Fruit fly (Drosophila melanogaster): ENCODE results near the gene CG3106.

CG3106 gene

dm6 chrX:9685568-9686413 lies 23.1 kb upstream of the CG3106 start (continued):
- TF ChIP-seq rib (GFP tag; IDR thresholded peaks at IDR 0.05) (no peak), Atf3 (GFP tag; optimal IDR thresholded peaks at IDR 0.05) (peak; percentile 70), ttk (GFP tag; IDR thresholded peaks at IDR 0.05) (no peak), CG1602 (GFP tag; optimal IDR thresholded peaks at IDR 0.05) (peak; percentile 41), Nf-YB (GFP tag; optimal IDR thresholded peaks at IDR 0.05) (peak; percentile 47), Atf6 (GFP tag; IDR thresholded peaks at IDR 0.05) (peak; percentile 29; the same call in 1 of the 2 replicates), NC2α (GFP tag; optimal IDR thresholded peaks at IDR 0.05) (no peak), Mrtf (GFP tag; IDR thresholded peaks at IDR 0.05) (no peak), pnt (GFP tag; optimal IDR thresholded peaks at IDR 0.05) (peak; percentile 51), Rfx (GFP tag; IDR thresholded peaks at IDR 0.05) (peak; percentile 69), Antp (GFP tag; optimal IDR thresholded peaks at IDR 0.05) (peak; percentile 59), Bgb (GFP tag; IDR thresholded peaks at IDR 0.05; ENCODE audit: partially characterized antibody) (peak; percentile 39; the same call in 1 of the 2 replicates), Neu2 (GFP tag; optimal IDR thresholded peaks at IDR 0.05; ENCODE audit: borderline replicate concordance) (peak; percentile 34), CG6689 (GFP tag; IDR thresholded peaks at IDR 0.05) (no peak), luna (GFP tag; optimal IDR thresholded peaks at IDR 0.05) (no peak), onecut (GFP tag; IDR thresholded peaks at IDR 0.05) (peak; percentile 9; the same call in 1 of the 2 replicates), slou (GFP tag; optimal IDR thresholded peaks at IDR 0.05) (no peak), toy (GFP tag; IDR thresholded peaks at IDR 0.05) (no peak), Bteb2 (GFP tag; optimal IDR thresholded peaks at IDR 0.05) (peak; percentile 57), fd102C (GFP tag; optimal IDR thresholded peaks at IDR 0.05) (no peak), CG17361 (GFP tag; IDR thresholded peaks at IDR 0.05) (peak; percentile 78), CG1603 (tag; optimal IDR thresholded peaks at IDR 0.05) (peak; percentile 25), Lpt (GFP tag; optimal IDR thresholded peaks at IDR 0.05) (no peak), Dbx (GFP tag; IDR thresholded peaks at IDR 0.05) (peak; percentile 47; the same call in 1 of the 3 replicates), CG10366 (GFP tag; IDR thresholded peaks at IDR 0.05) (peak; percentile 19; the same call in 1 of the 2 replicates), CG6272 (GFP tag; IDR thresholded peaks at IDR 0.05) (peak; percentile 18; the same call in 1 of the 2 replicates), CG3995 (GFP tag; optimal IDR thresholded peaks at IDR 0.05) (peak; percentile 99), Ptx1 (GFP tag; IDR thresholded peaks at IDR 0.05) (peak; percentile 42; the same call in 1 of the 2 replicates), CG14860 (GFP tag; IDR thresholded peaks at IDR 0.05; ENCODE audit: partially characterized antibody) (no peak), CG9797 (GFP tag; optimal IDR thresholded peaks at IDR 0.05) (peak; percentile 6), CG3065 (GFP tag; optimal IDR thresholded peaks at IDR 0.05) (peak; percentile 39), HLHmδ (GFP tag; optimal IDR thresholded peaks at IDR 0.05) (peak; percentile 39), org-1 (GFP tag; optimal IDR thresholded peaks at IDR 0.05) (no peak), CG10543 (GFP tag; optimal IDR thresholded peaks at IDR 0.05) (peak; percentile 93), CG13287 (GFP tag; IDR thresholded peaks at IDR 0.05; ENCODE audit: partially characterized antibody) (peak; percentile 21), row (GFP tag; IDR thresholded peaks at IDR 0.05) (peak; percentile 95), Opbp (GFP tag; IDR thresholded peaks at IDR 0.05; ENCODE audit: partially characterized antibody) (no peak), br (optimal IDR thresholded peaks at IDR 0.05) (no peak), Deaf1 (tag; optimal IDR thresholded peaks at IDR 0.05) (no peak), CG18619 (GFP tag; optimal IDR thresholded peaks at IDR 0.05) (peak; percentile 68), CG7839 (tag; optimal IDR thresholded peaks at IDR 0.05) (peak; percentile 73), CG31365 (tag; optimal IDR thresholded peaks at IDR 0.05) (no peak), kni (GFP tag; optimal IDR thresholded peaks at IDR 0.05) (peak; percentile 79), bowl (GFP tag; IDR thresholded peaks at IDR 0.05) (no peak), al (GFP tag; IDR thresholded peaks at IDR 0.05) (peak; percentile 45; the same call in 1 of the 2 replicates), CG10654 (GFP tag; optimal IDR thresholded peaks at IDR 0.05) (peak; percentile 2), fu2 (GFP tag; optimal IDR thresholded peaks at IDR 0.05) (peak; percentile 55), Mes4 (GFP tag; optimal IDR thresholded peaks at IDR 0.05) (peak; percentile 30), CG4820 (GFP tag; optimal IDR thresholded peaks at IDR 0.05) (peak; percentile 51), CG18764 (GFP tag; optimal IDR thresholded peaks at IDR 0.05) (peak; percentile 32)
